Worm (Caenorhabditis elegans) whole organism, midembryonic: ENCODE results near the gene F54F2.6.

Source experiments
- T22C8.4 ChIP-seq: fragments of 200-800 bp; sonication (Bioruptor generic); IDR thresholded peaks from 2 replicates; pipeline ENCODE4 v1.3.6; 2022; ENCODE audit warnings: missing genetic modification characterization, missing compliant biosample characterization
- cog-1 ChIP-seq: sonication (generic microtip); optimal IDR thresholded peaks from 2 replicates; lab custom pipeline; 2016; ENCODE audit warnings: missing genetic modification characterization, missing compliant biosample characterization
- flt-1 ChIP-seq: fragments of 200-800 bp; sonication (Bioruptor generic); IDR thresholded peaks from 2 replicates; pipeline ENCODE4 v1.3.6; 2022; ENCODE audit warnings: missing genetic modification characterization, missing compliant biosample characterization
- klf-2 ChIP-seq: fragments of 200-800 bp; sonication (Bioruptor generic); conservative IDR thresholded peaks from 2 replicates; pipeline ENCODE4 v1.3.6; 2022; ENCODE audit warnings: missing genetic modification reagents, missing genetic modification characterization, missing compliant biosample characterization
- med-1 ChIP-seq: sonication (generic microtip); optimal IDR thresholded peaks from 2 replicates; lab custom pipeline; 2017; ENCODE audit warnings: missing genetic modification characterization, mild to moderate bottlenecking, missing compliant biosample characterization, antibody characterized with exemption, missing genetic modification reagents; ENCODE audit not compliant: insufficient read depth
- ref-1 ChIP-seq: fragments of 200-800 bp; sonication (Bioruptor generic); conservative IDR thresholded peaks from 2 replicates; pipeline ENCODE4 v1.3.6; 2022; ENCODE audit warnings: missing genetic modification reagents, missing genetic modification characterization, missing compliant biosample characterization
- tab-1 ChIP-seq: fragments of 200-800 bp; sonication (Bioruptor generic); IDR thresholded peaks from 2 replicates; pipeline ENCODE4 v1.3.6; 2022; ENCODE audit warnings: missing genetic modification characterization, missing compliant biosample characterization
- ztf-23 ChIP-seq: fragments of 200-800 bp; sonication (Bioruptor generic); IDR thresholded peaks from 2 replicates; pipeline ENCODE4 v1.3.6; 2022; ENCODE audit warnings: missing genetic modification reagents, missing genetic modification characterization, missing compliant biosample characterization
- ztf-29 ChIP-seq: fragments of 200-800 bp; sonication (Bioruptor generic); IDR thresholded peaks from 2 replicates; pipeline ENCODE4 v1.3.6; 2022; ENCODE audit warnings: missing genetic modification reagents, missing genetic modification characterization, missing compliant biosample characterization

Gene F54F2.6

ce11 chrIII:8805815-8806214 lies 5.3 kb upstream of the F54F2.6 start:
- TF ChIP-seq T22C8.4 (GFP tag; lab: Robert Waterston, UW) (no peak), med-1 (GFP tag; lab: Kevin White, UChicago) (no peak), ztf-23 (GFP tag; lab: Robert Waterston, UW) (no peak), flt-1 (GFP tag; lab: Robert Waterston, UW) (no peak), cog-1 (tag; lab: Kevin White, UChicago) (no peak), klf-2 (GFP tag; lab: Robert Waterston, UW) (no peak)

DNA sequence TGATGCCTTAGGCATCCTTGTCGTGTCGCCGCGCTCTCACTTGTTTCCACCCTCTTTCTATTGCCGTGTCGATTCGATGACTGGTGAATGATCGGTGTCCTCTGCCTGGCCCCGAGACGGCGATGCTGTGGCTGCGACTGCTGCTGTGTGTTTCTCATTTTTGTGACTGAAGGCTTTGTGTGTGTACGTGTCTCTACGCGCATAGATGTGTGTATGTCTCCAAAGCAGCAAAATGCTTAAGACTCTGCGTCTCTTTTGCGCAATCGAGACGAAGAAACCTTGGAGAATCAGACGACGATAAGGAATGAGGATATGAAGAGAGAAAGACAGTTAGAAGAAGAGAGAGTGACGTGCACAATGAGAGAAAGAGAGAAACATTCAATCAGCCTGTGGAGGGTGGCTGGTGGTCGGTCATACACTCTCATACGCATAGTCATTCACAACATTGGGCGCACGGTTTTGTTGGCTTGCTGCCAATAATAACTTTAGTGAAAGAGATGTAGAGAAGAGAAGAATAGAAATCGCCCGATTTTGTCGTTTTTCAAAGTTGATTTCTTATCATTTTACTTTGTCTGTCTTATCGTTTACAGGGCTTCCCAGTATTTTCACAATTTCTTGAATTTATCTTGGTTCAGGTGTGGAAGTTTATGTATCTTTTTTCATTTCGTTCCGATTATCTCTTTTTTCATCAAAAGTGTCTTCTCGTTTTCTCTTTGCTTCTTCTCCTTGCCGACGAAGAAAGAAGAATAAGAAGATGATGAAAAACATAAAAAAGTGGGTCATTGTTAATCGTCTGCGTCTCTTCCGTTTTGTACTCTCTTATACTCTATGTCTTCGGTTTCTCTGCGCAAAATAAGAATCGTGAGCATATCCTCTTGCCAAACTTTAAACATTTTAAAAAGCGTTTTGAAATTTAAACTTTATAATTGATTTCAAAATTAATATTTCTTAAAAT lies 1.6 kb upstream of the F54F2.6 start:
- TF ChIP-seq ztf-29, result peak; percentile 71
- peak; percentile 78 for TF ChIP-seq flt-1 (GFP tag; lab: Robert Waterston, UW)
- peak; percentile 98 for TF ChIP-seq cog-1 (tag; lab: Kevin White, UChicago)
- no peak for TF ChIP-seq klf-2 (GFP tag; lab: Robert Waterston, UW)

DNA sequence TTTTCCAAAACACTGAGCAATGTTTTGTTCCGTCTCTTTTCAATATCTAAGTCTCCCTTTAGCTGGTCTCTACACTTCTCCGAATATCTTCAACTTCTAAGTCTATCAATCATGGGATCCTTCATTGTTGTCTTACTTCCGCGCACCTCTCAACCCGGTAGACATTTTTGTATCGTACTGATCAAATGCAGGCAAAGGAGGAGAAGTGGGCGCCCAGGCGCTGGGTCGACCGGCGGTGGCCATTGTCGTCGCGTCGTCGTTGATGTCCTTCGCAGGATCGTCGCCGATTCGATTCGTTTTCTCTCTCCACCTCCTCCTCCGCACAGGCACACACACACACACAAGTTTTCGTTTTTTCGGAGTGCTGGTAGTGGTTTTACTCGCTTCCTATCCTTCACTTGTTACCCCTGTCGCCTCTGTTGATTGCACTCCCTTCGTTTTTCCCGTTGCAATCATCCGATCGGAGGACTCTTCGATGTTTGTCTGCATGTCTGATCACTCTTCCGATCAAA lies 907 bp upstream of the F54F2.6 start:
- TF ChIP-seq ref-1 (GFP tag; lab: Robert Waterston, UW) (no peak), ztf-23 (GFP tag; lab: Robert Waterston, UW) (0 out of 2 replicates have a peak, but pooled peaks have one; percentile 46), med-1 (GFP tag; lab: Kevin White, UChicago) (no peak), cog-1 (tag; lab: Kevin White, UChicago) (no peak)

DNA sequence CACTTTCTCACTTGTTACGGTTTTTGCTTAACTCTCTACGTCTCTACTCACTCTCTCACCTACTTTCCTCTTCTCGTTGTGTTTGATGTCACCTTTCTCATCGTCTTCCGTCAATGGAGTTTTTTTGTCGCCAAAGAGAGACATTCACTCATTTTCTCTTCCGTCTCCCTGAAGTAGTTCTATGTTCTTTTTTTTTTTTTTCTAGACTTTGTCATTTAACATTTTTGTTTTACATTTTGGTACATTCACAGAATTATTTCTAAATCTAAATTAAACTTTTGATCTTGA lies 239 bp upstream of the F54F2.6 start:
- TF ChIP-seq klf-2 (GFP tag; lab: Robert Waterston, UW) (no peak), cog-1 (tag; lab: Kevin White, UChicago) (no peak), med-1 (GFP tag; lab: Kevin White, UChicago) (no peak), ztf-29 (no peak), ztf-23 (GFP tag; lab: Robert Waterston, UW) (no peak), T22C8.4 (GFP tag; lab: Robert Waterston, UW) (no peak), tab-1 (no peak), flt-1 (GFP tag; lab: Robert Waterston, UW) (no peak), ref-1 (GFP tag; lab: Robert Waterston, UW) (no peak)

ce11 chrIII:8797211-8797733 lies 3.2 kb downstream of the F54F2.6 start:
- TF ChIP-seq med-1 (GFP tag; lab: Kevin White, UChicago) (no peak), flt-1 (GFP tag; lab: Robert Waterston, UW) (0 out of 2 replicates have a peak, but pooled peaks have one; percentile 16)

DNA sequence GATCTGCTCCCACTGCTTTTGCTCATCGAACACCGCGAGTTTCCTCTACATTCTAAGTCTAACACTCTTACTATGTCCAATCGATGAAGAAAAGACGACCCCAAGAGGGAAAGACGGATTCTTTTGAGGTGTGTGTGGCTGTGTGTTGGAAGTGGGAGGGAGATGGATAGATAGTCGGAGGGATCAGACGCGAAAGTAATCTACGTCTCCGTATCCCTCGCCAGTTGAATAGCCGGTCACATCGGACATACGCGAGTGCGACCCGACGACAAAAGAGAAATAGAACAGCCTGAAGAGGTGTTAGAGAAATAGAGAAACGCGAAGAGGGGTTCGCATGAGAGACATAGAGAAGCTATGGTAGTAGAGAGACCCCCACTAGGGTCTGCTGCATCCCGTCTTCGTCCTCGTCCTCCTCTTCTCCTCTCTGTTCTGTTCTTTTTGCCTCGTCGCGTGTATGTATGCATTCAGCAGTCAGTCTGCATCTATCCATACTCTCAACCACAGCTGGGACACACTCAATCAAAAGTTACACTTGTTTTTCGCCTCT lies 4.8 kb downstream of the F54F2.6 start:
- TF ChIP-seq T22C8.4 (GFP tag; lab: Robert Waterston, UW) (peak; percentile 68), tab-1 (no peak), ztf-29 (no peak; the same call in 1 of the 2 replicates), flt-1 (GFP tag; lab: Robert Waterston, UW) (no peak), cog-1 (tag; lab: Kevin White, UChicago) (peak; percentile 82), ref-1 (GFP tag; lab: Robert Waterston, UW) (no peak)

DNA sequence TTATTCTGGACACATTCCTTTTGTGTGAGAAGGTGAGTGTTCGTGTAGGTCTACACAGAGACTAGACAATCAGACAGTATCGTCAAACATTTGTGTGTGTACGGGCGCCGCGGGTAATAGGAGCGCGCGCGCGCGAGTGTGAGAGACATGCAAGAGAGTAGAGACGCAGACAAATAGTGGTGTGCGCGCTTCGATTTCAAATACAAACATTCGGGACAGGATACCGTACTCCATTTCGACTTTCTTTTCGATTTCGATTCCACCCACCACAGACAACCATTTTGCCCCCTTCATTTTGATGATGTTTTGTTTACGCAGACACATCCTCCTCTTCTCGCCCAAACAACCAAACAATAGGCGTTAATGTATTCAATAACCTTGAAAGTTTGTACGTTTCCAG lies 5.7 kb downstream of the F54F2.6 start:
- TF ChIP-seq flt-1 (GFP tag; lab: Robert Waterston, UW) (peak; percentile 67; the same call in 1 of the 2 replicates), ztf-23 (GFP tag; lab: Robert Waterston, UW) (no peak), tab-1 (no peak), med-1 (GFP tag; lab: Kevin White, UChicago) (no peak), cog-1 (tag; lab: Kevin White, UChicago) (peak; percentile 23)

ce11 chrIII:8792251-8792650 lies 8.2 kb downstream of the F54F2.6 start, which contains the start of gene ztf-1:
Gene ztf-1 (minus strand): TSS chrIII:8792351.
- TF ChIP-seq ref-1 (GFP tag; lab: Robert Waterston, UW) (no peak), ztf-29 (no peak), ztf-23 (GFP tag; lab: Robert Waterston, UW) (no peak), tab-1 (no peak), flt-1 (GFP tag; lab: Robert Waterston, UW) (no peak), klf-2 (GFP tag; lab: Robert Waterston, UW) (no peak)

DNA sequence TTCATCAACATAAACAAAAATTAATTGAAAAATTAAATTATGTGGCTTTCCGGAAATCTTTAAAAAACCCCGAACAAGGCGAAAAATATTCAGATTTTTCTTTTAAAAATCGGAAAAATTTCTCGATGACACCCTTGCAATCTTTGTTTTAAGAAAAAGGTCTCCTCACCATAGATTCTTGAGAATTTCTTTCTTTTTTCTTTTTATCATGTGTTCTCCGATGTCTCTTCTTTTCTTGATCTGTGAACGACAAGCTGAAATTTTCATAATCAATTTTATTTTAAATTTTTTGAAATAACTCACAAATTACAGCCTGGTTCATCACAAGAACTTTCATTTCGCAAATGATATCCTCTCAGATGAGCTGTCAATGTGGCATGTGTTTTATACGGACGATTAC lies 9.3 kb downstream of the F54F2.6 start, which contains the start of the genes zfp-1 and F54F2.14:
Gene zfp-1, plus strand, starts transcription at position 301 of the 400 bp plus-strand sequence.
Gene F54F2.14, plus strand, starts transcription at position 312 of the 400 bp plus-strand sequence.
- no peak for TF ChIP-seq klf-2 (GFP tag; lab: Robert Waterston, UW)
- no peak for TF ChIP-seq tab-1
- TF ChIP-seq T22C8.4 (GFP tag; lab: Robert Waterston, UW), result no peak
- no peak for TF ChIP-seq ztf-29
- no peak for TF ChIP-seq cog-1 (tag; lab: Kevin White, UChicago)

DNA sequence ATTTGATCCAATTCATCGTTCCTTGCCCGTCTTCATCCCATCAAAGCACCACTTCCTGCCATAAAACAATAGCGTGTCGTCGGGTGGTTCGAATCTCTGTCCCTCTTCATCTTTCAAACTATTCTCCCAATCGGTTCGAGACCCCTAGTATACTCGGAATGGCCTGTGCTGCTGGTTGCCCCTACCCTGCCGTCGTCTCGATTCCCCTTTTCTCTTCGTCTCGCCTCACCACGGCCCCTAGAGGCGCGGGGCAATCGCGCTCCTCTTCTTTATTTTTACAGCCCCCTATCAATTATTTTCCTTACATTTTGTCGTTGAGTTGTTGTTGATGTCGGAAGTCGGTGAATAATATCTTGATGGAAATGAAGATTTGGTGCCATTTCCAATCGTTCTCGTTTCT lies 11.8 kb downstream of the F54F2.6 start:
- TF ChIP-seq ztf-29 (no peak), T22C8.4 (GFP tag; lab: Robert Waterston, UW) (no peak), ref-1 (GFP tag; lab: Robert Waterston, UW) (no peak), med-1 (GFP tag; lab: Kevin White, UChicago) (no peak), flt-1 (GFP tag; lab: Robert Waterston, UW) (no peak), ztf-23 (GFP tag; lab: Robert Waterston, UW) (no peak), cog-1 (tag; lab: Kevin White, UChicago) (no peak), tab-1 (no peak), klf-2 (GFP tag; lab: Robert Waterston, UW) (no peak)
